Fruit fly (Drosophila melanogaster): ENCODE measurements around the gene CG3792.

CG3792 gene

DNA sequence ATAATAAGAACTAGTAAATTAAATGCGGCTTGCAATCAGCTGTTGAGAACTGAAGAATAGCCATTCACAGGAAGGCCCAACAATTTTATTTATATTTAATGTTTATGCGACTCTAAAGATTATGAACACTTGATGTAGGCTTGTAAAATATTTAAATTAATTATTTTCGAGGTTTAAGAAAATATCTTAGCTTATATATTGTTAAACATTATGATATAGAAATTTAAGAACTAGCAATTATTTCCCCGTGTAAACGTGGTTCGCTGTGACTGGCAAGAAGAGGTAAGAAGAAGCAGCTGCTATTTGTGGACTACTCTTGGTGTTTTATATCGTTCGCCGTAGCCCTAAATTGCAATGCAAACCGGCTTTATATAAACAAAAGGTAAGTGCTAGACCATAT lies 31.8 kb upstream of the CG3792 start, which contains the start of the genes mRpL24 and betaggt-I (continued):
- TF ChIP-seq Kr (GFP tag; optimal IDR thresholded peaks at IDR 0.05) (no peak), Hey (tag; optimal IDR thresholded peaks at IDR 0.05) (peak; percentile 70), CG17361 (GFP tag; IDR thresholded peaks at IDR 0.05) (peak; percentile 98), CG8478 (optimal IDR thresholded peaks at IDR 0.05) (no peak), CG11695 (GFP tag; IDR thresholded peaks at IDR 0.05) (peak; percentile 96), CG7745 (tag; optimal IDR thresholded peaks at IDR 0.05) (peak; percentile 58), ham (GFP tag; IDR thresholded peaks at IDR 0.05) (peak; percentile 88), cato (GFP tag; optimal IDR thresholded peaks at IDR 0.05; ENCODE audit: borderline replicate concordance) (peak; percentile 89), nmo (GFP tag; optimal IDR thresholded peaks at IDR 0.05) (peak; percentile 99), CG12299 (tag; optimal IDR thresholded peaks at IDR 0.05) (peak; percentile 96), CG10979 (tag; optimal IDR thresholded peaks at IDR 0.05) (peak; percentile 96), Dfd (GFP tag; optimal IDR thresholded peaks at IDR 0.05) (no peak), fd102C (GFP tag; optimal IDR thresholded peaks at IDR 0.05) (peak; percentile 72), jing (GFP tag; optimal IDR thresholded peaks at IDR 0.05) (peak; percentile 75), schlank (tag; optimal IDR thresholded peaks at IDR 0.05) (peak; percentile 86), Bdp1 (GFP tag; optimal IDR thresholded peaks at IDR 0.05) (peak; percentile 77), CHES-1-like (GFP tag; optimal IDR thresholded peaks at IDR 0.05) (peak; percentile 67), Oli (tag; optimal IDR thresholded peaks at IDR 0.05) (peak; percentile 94), CG16815 (GFP tag; optimal IDR thresholded peaks at IDR 0.05) (peak; percentile 92), CG6689 (GFP tag; IDR thresholded peaks at IDR 0.05) (peak; percentile 98), E2f2 (GFP tag; IDR thresholded peaks at IDR 0.05) (peak; percentile 81), Usf (GFP tag; optimal IDR thresholded peaks at IDR 0.05) (peak; percentile 91), CG10543 (GFP tag; optimal IDR thresholded peaks at IDR 0.05) (peak; percentile 94), Sin3A (optimal IDR thresholded peaks at IDR 0.05) (peak; percentile 1), p53 (GFP tag; optimal IDR thresholded peaks at IDR 0.05) (no peak), rib (GFP tag; IDR thresholded peaks at IDR 0.05) (peak; percentile 92), CG10565 (GFP tag; optimal IDR thresholded peaks at IDR 0.05) (peak; percentile 71), lab (GFP tag; optimal IDR thresholded peaks at IDR 0.05) (peak; percentile 97), CG32767 (GFP tag; IDR thresholded peaks at IDR 0.05) (peak; percentile 97), CG8359 (GFP tag; optimal IDR thresholded peaks at IDR 0.05; ENCODE audit: borderline replicate concordance) (peak; percentile 77), lola (GFP tag; optimal IDR thresholded peaks at IDR 0.05) (peak in 1 of 3 experiments; percentile 96), CG12155 (GFP tag; optimal IDR thresholded peaks at IDR 0.05) (peak; percentile 94), ash1 (GFP tag; optimal IDR thresholded peaks at IDR 0.05) (peak; percentile 25), lov (optimal IDR thresholded peaks at IDR 0.05) (no peak), lov (GFP tag; IDR thresholded peaks at IDR 0.05) (peak; percentile 93), amos (GFP tag; IDR thresholded peaks at IDR 0.05; ENCODE audit: partially characterized antibody) (no peak), ftz-f1 (GFP tag; optimal IDR thresholded peaks at IDR 0.05) (peak; percentile 49), H2.0 (GFP tag; IDR thresholded peaks at IDR 0.05) (peak; percentile 97), gro (GFP tag; optimal IDR thresholded peaks at IDR 0.05) (no peak), CG17912 (GFP tag; optimal IDR thresholded peaks at IDR 0.05) (peak; percentile 90), CG4328 (GFP tag; optimal IDR thresholded peaks at IDR 0.05) (peak; percentile 94), unc-4 (GFP tag; IDR thresholded peaks at IDR 0.05; ENCODE audit: partially characterized antibody) (no peak), CG16813 (GFP tag; IDR thresholded peaks at IDR 0.05; ENCODE audit: partially characterized antibody) (no peak), org-1 (GFP tag; optimal IDR thresholded peaks at IDR 0.05) (peak; percentile 86), Lim3 (GFP tag; IDR thresholded peaks at IDR 0.05) (peak; percentile 75; the same call in 1 of the 2 replicates), CG1603 (tag; optimal IDR thresholded peaks at IDR 0.05) (peak; percentile 84), CG12219 (GFP tag; optimal IDR thresholded peaks at IDR 0.05) (peak; percentile 88), CG5953 (GFP tag; IDR thresholded peaks at IDR 0.05) (peak; percentile 97), sr (GFP tag; IDR thresholded peaks at IDR 0.05) (peak; percentile 75), pum (GFP tag; optimal IDR thresholded peaks at IDR 0.05) (peak; percentile 80), D (optimal IDR thresholded peaks at IDR 0.05) (no peak), D (GFP tag; optimal IDR thresholded peaks at IDR 0.05) (peak; percentile 90)
